Fruit fly (Drosophila melanogaster): Measurements from ENCODE around the gene CG13117.

- TF ChIP-seq Ets96B (tag; optimal IDR thresholded peaks at IDR 0.05) (no peak), CG11294 (GFP tag; IDR thresholded peaks at IDR 0.05) (no peak), Hr4 (GFP tag; optimal IDR thresholded peaks at IDR 0.05) (no peak), spab (GFP tag; optimal IDR thresholded peaks at IDR 0.05) (no peak)
Measured at dm6 chr2L:9698923-9699493, 37.4 kb upstream of the CG13117 start, which contains the start of gene Pka-C1.
